Worm (Caenorhabditis elegans) whole organism, L4 larva: ENCODE data around the gene nhx-2.

Experiments used
- D1046.2 ChIP-seq: fragments of 200-800 bp; sonication (Bioruptor generic); IDR thresholded peaks from 2 replicates; pipeline ENCODE4 v1.3.6; 2022; ENCODE audit warnings: missing genetic modification characterization, missing compliant biosample characterization
- Y48G9A.11 ChIP-seq: fragments of 200-800 bp; sonication (Bioruptor generic); IDR thresholded peaks from 2 replicates; pipeline ENCODE4 v1.3.6; 2022; ENCODE audit warnings: missing genetic modification reagents, missing genetic modification characterization, missing compliant biosample characterization
- arid-1 ChIP-seq: fragments of 200-800 bp; sonication (Bioruptor generic); conservative IDR thresholded peaks from 2 replicates; pipeline ENCODE4 v1.3.6; 2022; ENCODE audit warnings: missing genetic modification reagents, missing genetic modification characterization, missing compliant biosample characterization
- daf-19 ChIP-seq: fragments of 200-800 bp; sonication (Bioruptor generic); conservative IDR thresholded peaks from 2 replicates; pipeline ENCODE4 v1.3.6; 2022; ENCODE audit warnings: missing genetic modification characterization, missing compliant biosample characterization
- dve-1 ChIP-seq: sonication (generic microtip); optimal IDR thresholded peaks from 2 replicates; lab custom pipeline; 2017; ENCODE audit warnings: antibody characterized with exemption, mild to moderate bottlenecking, missing genetic modification characterization, missing compliant biosample characterization; ENCODE audit not compliant: insufficient read depth
- nhr-10 ChIP-seq: fragments of 150-350 bp; optimal IDR thresholded peaks from 2 replicates; lab custom pipeline; 2014; ENCODE audit warnings: missing biosample characterization, missing genetic modification characterization
- unc-62 ChIP-seq, 3 experiments: fragments of 150-350 bp in 1 of 3; sonication (generic microtip); optimal IDR thresholded peaks in 2 of 3; peaks in 1 of 3; 1 replicate in 1 of 3; 2 replicates in 2 of 3; lab custom pipeline; 2014 to 2017; ENCODE audit warnings: missing biosample characterization in 3 of 3, missing genetic modification characterization in 3 of 3, missing genetic modification reagents in 3 of 3, missing genotype in 1 of 3

- TF ChIP-seq Y48G9A.11 (GFP tag; lab: Robert Waterston, UW) (no peak), dve-1 (tag; lab: Kevin White, UChicago) (no peak), D1046.2 (GFP tag; lab: Robert Waterston, UW) (no peak), daf-19 (GFP tag; lab: Robert Waterston, UW) (no peak), nhr-10 (tag; lab: Kevin White, UChicago) (no peak), arid-1 (GFP tag; lab: Robert Waterston, UW) (no peak), unc-62 (GFP tag; optimal IDR thresholded peaks at IDR 0.05 in 1 of 2; lab: Kevin White, UChicago) (no peak), unc-62 (tag; optimal IDR thresholded peaks at IDR 0.05; lab: Kevin White, UChicago) (no peak)
Measured at ce11 chrII:7670039-7670438, 23.7 kb downstream of the nhx-2 start.
